Worm (Caenorhabditis elegans) whole organism, late embryonic: Measurements from ENCODE around the gene C38C6.3.

Source experiments
- elt-2 ChIP-seq: sonication (generic microtip); optimal IDR thresholded peaks from 2 replicates; lab custom pipeline; 2016; ENCODE audit warnings: missing genetic modification reagents, missing genetic modification characterization, missing compliant biosample characterization
- eyg-1 ChIP-seq: sonication (generic microtip); optimal IDR thresholded peaks from 2 replicates; lab custom pipeline; 2016; ENCODE audit warnings: missing genotype, missing genetic modification characterization, missing compliant biosample characterization
- pha-4 ChIP-seq: fragments of 150-350 bp; optimal IDR thresholded peaks from 2 replicates; lab custom pipeline; 2018; ENCODE audit warnings: missing biosample characterization, missing genetic modification reagents, missing genetic modification characterization

ce11 chrII:14670175-14670574 lies 37.3 kb downstream of the C38C6.3 start:
- TF ChIP-seq eyg-1 (no peak), pha-4 (no peak), elt-2 (tag; lab: Kevin White, UChicago) (no peak)
